Worm (Caenorhabditis elegans): ENCODE results near the gene Y53C12A.3.
A peak's percentile ranks its signal among the peaks of the same experiment; 100 is the strongest.

Gene Y53C12A.3

DNA sequence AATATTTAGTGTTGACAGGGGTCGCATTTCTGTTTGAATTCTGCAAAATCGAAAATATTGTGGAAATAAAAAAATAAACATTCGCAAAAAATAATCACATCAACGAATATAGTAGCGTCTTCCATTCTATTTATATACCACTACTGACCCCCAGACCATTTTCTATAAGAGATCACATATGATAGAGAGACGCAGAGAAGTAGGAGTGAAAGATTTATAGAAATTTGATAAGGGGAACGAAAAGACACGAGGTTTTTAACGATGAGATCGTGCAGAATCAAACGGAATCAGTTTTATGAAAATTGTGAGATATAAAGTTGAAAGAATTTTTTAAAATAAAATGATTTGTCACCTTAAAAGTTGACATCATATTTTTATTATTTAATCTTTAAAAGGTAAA, 46.2 kb upstream of the Y53C12A.3 start:
- TF ChIP-seq ceh-20 (GFP tag; IDR thresholded peaks at IDR 0.05) (0 out of 2 replicates have a peak, but pooled peaks have one; percentile 13), lsy-2 (tag; optimal IDR thresholded peaks at IDR 0.05) (peak in 1 of 2 experiments; percentile 32), F10B5.3 (tag; optimal IDR thresholded peaks at IDR 0.05) (no peak), dmd-9 (GFP tag; IDR thresholded peaks at IDR 0.05) (no peak), F49E8.2 (tag; optimal IDR thresholded peaks at IDR 0.05; ENCODE audit: borderline replicate concordance) (no peak), nhr-28 (tag; optimal IDR thresholded peaks at IDR 0.05) (peak; percentile 26), fkh-10 (GFP tag; optimal IDR thresholded peaks at IDR 0.05) (no peak), mxl-3 (GFP tag; optimal IDR thresholded peaks at IDR 0.05) (peak; percentile 44), lin-1 (GFP tag; IDR thresholded peaks at IDR 0.05) (no peak), ctbp-1 (GFP tag; IDR thresholded peaks at IDR 0.05) (no peak), dmd-6 (GFP tag; IDR thresholded peaks at IDR 0.05) (peak; percentile 17; the same call in 1 of the 2 replicates), mdl-1 (tag; optimal IDR thresholded peaks at IDR 0.05) (no peak), unc-130 (GFP tag; optimal IDR thresholded peaks at IDR 0.05) (no peak), hlh-30 (tag; optimal IDR thresholded peaks at IDR 0.05; ENCODE audit: insufficient read depth) (peak; percentile 66), hlh-11 (tag; optimal IDR thresholded peaks at IDR 0.05) (peak; percentile 43)

DNA sequence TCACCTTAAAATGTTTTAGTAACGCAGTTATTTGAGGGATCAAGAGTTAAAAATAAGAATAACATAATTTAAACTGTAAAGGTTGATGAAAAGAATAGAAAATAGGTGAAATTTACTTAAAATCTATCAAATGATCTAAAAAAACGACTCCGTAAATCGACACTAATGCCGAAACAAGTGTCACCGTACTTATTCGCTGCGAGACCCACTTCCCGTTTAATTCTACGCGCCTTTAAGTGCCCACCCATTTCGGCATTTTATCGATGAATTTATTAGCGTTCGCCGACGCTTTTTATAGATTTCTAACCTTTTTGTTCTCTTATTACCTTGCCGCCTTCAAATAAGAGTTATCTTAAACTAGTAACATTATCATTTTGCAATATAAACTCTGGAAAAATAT, 40.0 kb upstream of the Y53C12A.3 start, which contains the start of the genes Y53C12B.1 and nos-3:
Y53C12B.1 (minus strand) TSS at position 10 of the 400 bp plus-strand sequence.
nos-3 (plus strand) TSS at position 248 of the 400 bp plus-strand sequence.
- TF ChIP-seq hlh-11 (tag; optimal IDR thresholded peaks at IDR 0.05) (peak; percentile 62), ctbp-1 (GFP tag; IDR thresholded peaks at IDR 0.05) (no peak), set-16 (GFP tag; IDR thresholded peaks at IDR 0.05) (no peak), lin-13 (GFP tag; optimal IDR thresholded peaks at IDR 0.05) (peak; percentile 59), nhr-6 (tag; optimal IDR thresholded peaks at IDR 0.05) (peak; percentile 68), dmd-6 (GFP tag; IDR thresholded peaks at IDR 0.05) (peak; percentile 41), Y48G9A.11 (GFP tag; IDR thresholded peaks at IDR 0.05) (no peak), R02D3.7 (tag; optimal IDR thresholded peaks at IDR 0.05) (peak; percentile 88), aly-2 (tag; optimal IDR thresholded peaks at IDR 0.05) (no peak), mep-1 (tag; optimal IDR thresholded peaks at IDR 0.05) (peak; percentile 80), zip-11 (GFP tag; IDR thresholded peaks at IDR 0.05) (no peak), Y75B8A.6 (GFP tag; IDR thresholded peaks at IDR 0.05) (no peak), ZK546.5 (tag; optimal IDR thresholded peaks at IDR 0.05) (no peak), F26F4.8 (GFP tag; conservative IDR thresholded peaks at IDR 0.05) (no peak), hif-1 (tag; optimal IDR thresholded peaks at IDR 0.05) (peak in 1 of 2 experiments; percentile 45), unc-130 (GFP tag; optimal IDR thresholded peaks at IDR 0.05) (peak; percentile 5), ztf-7 (tag; optimal IDR thresholded peaks at IDR 0.05) (peak; percentile 20), zip-2 (tag; optimal IDR thresholded peaks at IDR 0.05) (no peak), sdz-12 (GFP tag; optimal IDR thresholded peaks at IDR 0.05) (no peak), aha-1 (tag) (no peak), mdt-29 (GFP tag; IDR thresholded peaks at IDR 0.05) (no peak), madf-9 (GFP tag; conservative IDR thresholded peaks at IDR 0.05) (no peak), Y105C5A.15 (GFP tag; IDR thresholded peaks at IDR 0.05) (no peak), dmd-9 (GFP tag; IDR thresholded peaks at IDR 0.05) (no peak), fos-1 (tag; optimal IDR thresholded peaks at IDR 0.05) (no peak), lin-29 (GFP tag; IDR thresholded peaks at IDR 0.05) (no peak), nhr-76 (tag; optimal IDR thresholded peaks at IDR 0.05) (no peak), ztf-11 (tag; optimal IDR thresholded peaks at IDR 0.05) (no peak), zfp-2 (tag; optimal IDR thresholded peaks at IDR 0.05) (no peak), ZK337.2 (GFP tag; IDR thresholded peaks at IDR 0.05) (no peak), saeg-2 (GFP tag; IDR thresholded peaks at IDR 0.05) (no peak), egl-27 (tag; optimal IDR thresholded peaks at IDR 0.05) (no peak), dpl-1 (GFP tag; optimal IDR thresholded peaks at IDR 0.05) (peak; percentile 80), Y5F2A.4 (GFP tag; optimal IDR thresholded peaks at IDR 0.05) (no peak), nhr-102 (tag; optimal IDR thresholded peaks at IDR 0.05) (no peak), lin-1 (GFP tag; IDR thresholded peaks at IDR 0.05) (no peak), lin-38 (GFP tag; IDR thresholded peaks at IDR 0.05) (peak; percentile 54), ceh-28 (tag; optimal IDR thresholded peaks at IDR 0.05) (no peak), lin-39 (tag; optimal IDR thresholded peaks at IDR 0.05) (no peak), nhr-25 (tag; optimal IDR thresholded peaks at IDR 0.05; ENCODE audit: borderline replicate concordance, insufficient read depth) (peak; percentile 85), lir-3 (tag; optimal IDR thresholded peaks at IDR 0.05) (no peak)
